Worm (Caenorhabditis elegans) whole organism, L4/young adult: Measurements from ENCODE around the gene gcy-25.

Source experiments
- dao-5 ChIP-seq: sonication (generic microtip); optimal IDR thresholded peaks from 2 replicates; lab custom pipeline; 2016; ENCODE audit warnings: missing genotype, missing genetic modification characterization, moderate library complexity, missing compliant biosample characterization
- him-1 ChIP-seq: sonication (generic microtip); optimal IDR thresholded peaks from 2 replicates; lab custom pipeline; 2016; ENCODE audit warnings: missing genotype, missing genetic modification reagents, missing genetic modification characterization, missing compliant biosample characterization

DNA sequence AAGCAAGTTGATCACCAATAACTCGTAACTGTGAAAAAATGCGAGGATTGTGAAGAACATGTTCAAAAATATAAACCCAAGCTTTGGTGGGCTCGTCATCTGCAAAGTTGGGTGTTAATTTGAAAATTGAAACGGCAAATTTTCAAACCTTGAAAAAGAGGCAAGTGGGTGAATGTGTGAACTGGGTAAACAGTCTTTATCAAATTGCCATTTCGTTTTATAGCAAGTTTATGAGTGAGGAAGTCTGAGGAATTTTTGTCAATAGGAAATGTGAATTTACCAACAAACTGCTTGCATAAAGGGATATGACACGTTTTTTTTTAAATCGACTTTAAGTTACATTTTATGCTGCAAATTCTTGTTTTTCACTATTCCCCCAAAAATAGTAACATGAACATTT lies 26.2 kb upstream of the gcy-25 start, which contains the start of gene Y105C5A.1270:
- no peak for TF ChIP-seq him-1 (tag; lab: Kevin White, UChicago)
- TF ChIP-seq dao-5: no peak
